Fruit fly (Drosophila melanogaster) S2 (cell line): ENCODE data around the gene CG34452.

ENCODE experiments used
- CG8478 ChIP-seq: fragments of >200 bp; optimal IDR thresholded peaks from 2 replicates; lab custom pipeline; 2018
- CTCF ChIP-seq, 2 experiments: fragments of >200 bp; optimal IDR thresholded peaks; 2 replicates each; lab custom pipeline; 2018

dm6 chr3L:15655910-15656309 is 31.8 kb downstream of the CG34452 start, which contains the start of gene Eig71Ee:
- TF ChIP-seq CG8478 (lab: Kevin White, UChicago) (no peak), CTCF (optimal IDR thresholded peaks at IDR 0.05; lab: Kevin White, UChicago) (no peak)
